Worm (Caenorhabditis elegans): ENCODE results near the gene F52D2.12.

ce11 chrX:2014521-2014920 is 36.7 kb downstream of the F52D2.12 start:
- TF ChIP-seq dao-5 (tag; optimal IDR thresholded peaks at IDR 0.05) (no peak), him-1 (tag; optimal IDR thresholded peaks at IDR 0.05) (no peak), W03F9.2 (tag; optimal IDR thresholded peaks at IDR 0.05) (no peak)

All from whole organism, L4/young adult.